Worm (Caenorhabditis elegans) whole organism, L2 larva: Measurements from ENCODE around the gene clp-2.
"Not testable (repeated sequence)": the region's sequence is repeated elsewhere in the genome, so short reads cannot be mapped to it uniquely, and the experiment has no call there.

Experiments used
- C34F6.9 ChIP-seq: fragments of 150-350 bp; optimal IDR thresholded peaks from 2 replicates; lab custom pipeline; 2014; ENCODE audit warnings: missing biosample characterization, missing genetic modification characterization
- F13H6.1 ChIP-seq: sonication (generic microtip); optimal IDR thresholded peaks from 2 replicates; lab custom pipeline; 2016; ENCODE audit warnings: missing genetic modification characterization, missing compliant biosample characterization
- Y55F3AM.14 ChIP-seq: fragments of 200-800 bp; sonication (Bioruptor generic); optimal IDR thresholded peaks from 2 replicates; lab custom pipeline; 2018; ENCODE audit warnings: mild to moderate bottlenecking, missing genetic modification characterization, missing compliant biosample characterization
- ZK546.5 ChIP-seq: sonication (generic microtip); optimal IDR thresholded peaks from 2 replicates; lab custom pipeline; 2017; ENCODE audit warnings: missing biosample characterization, missing genetic modification characterization
- alr-1 ChIP-seq: fragments of 150-350 bp; optimal IDR thresholded peaks from 2 replicates; lab custom pipeline; 2014; ENCODE audit warnings: missing biosample characterization, missing genetic modification characterization
- aly-2 ChIP-seq: fragments of 150-350 bp; optimal IDR thresholded peaks from 2 replicates; lab custom pipeline; 2014; ENCODE audit warnings: missing biosample characterization, missing genetic modification characterization
- ama-1 ChIP-seq: fragments of 150-350 bp; optimal IDR thresholded peaks from 2 replicates; lab custom pipeline; 2018; ENCODE audit warnings: inconsistent platforms
- blmp-1 ChIP-seq: sonication (generic microtip); optimal IDR thresholded peaks from 2 replicates; lab custom pipeline; 2017; ENCODE audit warnings: missing genetic modification characterization, mild to moderate bottlenecking, missing compliant biosample characterization, antibody characterized with exemption, moderate library complexity; ENCODE audit not compliant: insufficient read depth
- ceh-16 ChIP-seq: fragments of 150-350 bp; optimal IDR thresholded peaks from 2 replicates; lab custom pipeline; 2014; ENCODE audit warnings: missing biosample characterization, missing genetic modification characterization
- ceh-82 ChIP-seq: fragments of 150-350 bp; optimal IDR thresholded peaks from 2 replicates; lab custom pipeline; 2014; ENCODE audit warnings: missing biosample characterization, missing genetic modification characterization
- crh-2 ChIP-seq: sonication (generic microtip); optimal IDR thresholded peaks from 2 replicates; lab custom pipeline; 2017; ENCODE audit warnings: missing biosample characterization, missing genetic modification characterization
- dmd-4 ChIP-seq: sonication (generic microtip); optimal IDR thresholded peaks from 2 replicates; lab custom pipeline; 2017; ENCODE audit warnings: missing biosample characterization, missing genetic modification characterization
- egl-27 ChIP-seq: sonication (generic microtip); optimal IDR thresholded peaks from 3 replicates; lab custom pipeline; 2017; ENCODE audit warnings: missing biosample characterization, missing genetic modification reagents, missing genetic modification characterization
- elt-1 ChIP-seq: fragments of 150-350 bp; optimal IDR thresholded peaks from 2 replicates; lab custom pipeline; 2014; ENCODE audit warnings: missing biosample characterization, missing genetic modification characterization
- fos-1 ChIP-seq: fragments of 150-350 bp; optimal IDR thresholded peaks from 2 replicates; lab custom pipeline; 2014; ENCODE audit warnings: missing biosample characterization, missing genetic modification characterization
- gmeb-1 ChIP-seq: fragments of 150-350 bp; optimal IDR thresholded peaks from 2 replicates; lab custom pipeline; 2014; ENCODE audit warnings: missing biosample characterization, missing genetic modification characterization
- lin-11 ChIP-seq: fragments of 150-350 bp; sonication (generic microtip); optimal IDR thresholded peaks from 2 replicates; lab custom pipeline; 2014; ENCODE audit warnings: missing biosample characterization, missing genetic modification characterization, inconsistent platforms, mixed read lengths
- lin-13 ChIP-seq: fragments of 150-350 bp; optimal IDR thresholded peaks from 2 replicates; lab custom pipeline; 2014; ENCODE audit warnings: missing biosample characterization, missing genetic modification reagents, missing genetic modification characterization
- lin-39 ChIP-seq: fragments of 150-350 bp; optimal IDR thresholded peaks from 2 replicates; lab custom pipeline; 2014; ENCODE audit warnings: missing biosample characterization, missing genetic modification reagents, missing genetic modification characterization
- lsy-2 ChIP-seq, 2 experiments: fragments of 150-350 bp in 1 of 2; sonication (generic microtip) in 1 of 2; optimal IDR thresholded peaks; 2 replicates each; lab custom pipeline; 2014 to 2017; ENCODE audit warnings: missing biosample characterization in 2 of 2, missing genetic modification characterization in 2 of 2
- mab-5 ChIP-seq: fragments of 150-350 bp; optimal IDR thresholded peaks from 2 replicates; lab custom pipeline; 2014; ENCODE audit warnings: missing biosample characterization, missing genetic modification characterization
- mdl-1 ChIP-seq, 2 experiments: fragments of 150-350 bp in 1 of 2; sonication (generic microtip) in 1 of 2; optimal IDR thresholded peaks; 2 replicates each; lab custom pipeline; 2017; ENCODE audit warnings: missing biosample characterization in 2 of 2, missing genetic modification characterization in 2 of 2
- nhr-10 ChIP-seq: sonication (generic microtip); optimal IDR thresholded peaks from 2 replicates; lab custom pipeline; 2017; ENCODE audit warnings: missing biosample characterization, missing genetic modification characterization
- nhr-12 ChIP-seq: fragments of 150-350 bp; optimal IDR thresholded peaks from 2 replicates; lab custom pipeline; 2014; ENCODE audit warnings: missing biosample characterization, missing genetic modification characterization
- nhr-129 ChIP-seq: fragments of 150-350 bp; optimal IDR thresholded peaks from 2 replicates; lab custom pipeline; 2014; ENCODE audit warnings: missing biosample characterization, missing genetic modification characterization
- nhr-21 ChIP-seq: fragments of 150-350 bp; optimal IDR thresholded peaks from 2 replicates; lab custom pipeline; 2014; ENCODE audit warnings: missing biosample characterization, missing genetic modification characterization
- nhr-23 ChIP-seq: fragments of 150-350 bp; optimal IDR thresholded peaks from 2 replicates; lab custom pipeline; 2014; ENCODE audit warnings: missing biosample characterization, missing genetic modification reagents, missing genetic modification characterization
- nhr-25 ChIP-seq: fragments of 150-350 bp; sonication (generic microtip); optimal IDR thresholded peaks from 3 replicates; lab custom pipeline; 2014; ENCODE audit warnings: missing biosample characterization, missing genetic modification characterization
- nhr-77 ChIP-seq: fragments of 150-350 bp; optimal IDR thresholded peaks from 2 replicates; lab custom pipeline; 2014; ENCODE audit warnings: missing biosample characterization, missing genetic modification characterization
- peb-1 ChIP-seq: fragments of 150-350 bp; optimal IDR thresholded peaks from 2 replicates; lab custom pipeline; 2014; ENCODE audit warnings: missing biosample characterization, missing genetic modification characterization
- skn-1 ChIP-seq: sonication (generic microtip); optimal IDR thresholded peaks from 2 replicates; lab custom pipeline; 2017; ENCODE audit warnings: missing biosample characterization, missing genetic modification characterization
- sma-3 ChIP-seq: sonication (generic microtip); optimal IDR thresholded peaks from 2 replicates; lab custom pipeline; 2016; ENCODE audit warnings: missing genetic modification reagents, missing genetic modification characterization, missing compliant biosample characterization
- sma-9 ChIP-seq, 2 experiments: fragments of 150-350 bp in 1 of 2; sonication (generic microtip) in 1 of 2; optimal IDR thresholded peaks; 2 replicates each; lab custom pipeline; 2014 to 2016; ENCODE audit warnings: missing genetic modification characterization in 2 of 2, mild to moderate bottlenecking in 1 of 2, missing biosample characterization in 1 of 2, missing compliant biosample characterization in 1 of 2, missing genetic modification reagents in 1 of 2, moderate library complexity in 1 of 2
- unc-55 ChIP-seq: fragments of 150-350 bp; sonication (generic microtip); optimal IDR thresholded peaks from 3 replicates; lab custom pipeline; 2014; ENCODE audit warnings: missing biosample characterization, missing genetic modification reagents, missing genetic modification characterization
- unc-62 ChIP-seq: fragments of 150-350 bp; optimal IDR thresholded peaks from 2 replicates; lab custom pipeline; 2014; ENCODE audit warnings: missing biosample characterization, missing genetic modification reagents, missing genetic modification characterization
- ztf-11 ChIP-seq: sonication (generic microtip); optimal IDR thresholded peaks from 2 replicates; lab custom pipeline; 2017; ENCODE audit warnings: missing biosample characterization, missing genetic modification characterization
- ztf-4 ChIP-seq: fragments of 150-350 bp; optimal IDR thresholded peaks from 2 replicates; lab custom pipeline; 2014; ENCODE audit warnings: missing biosample characterization, missing genetic modification characterization

The clp-2 gene

ce11 chrIII:4742620-4743019, 38.8 kb upstream of the clp-2 start, which contains the start of gene twk-6:
Gene twk-6, plus strand, starts transcription at chrIII:4742920.
- TF ChIP-seq ama-1 (lab: Kevin White, UChicago); C34F6.9 (tag; lab: Kevin White, UChicago); ceh-82 (tag; lab: Kevin White, UChicago): not testable (repeated sequence)
- TF ChIP-seq, all 48 proteins: peak for 0; not testable (repeated sequence) for 48

- TF ChIP-seq ceh-16 (no peak), ceh-82 (tag; lab: Kevin White, UChicago) (no peak), elt-1 (no peak), mab-5 (tag; lab: Kevin White, UChicago) (no peak), nhr-23 (tag; lab: Kevin White, UChicago) (no peak), C34F6.9 (tag; lab: Kevin White, UChicago) (no peak), ZK546.5 (tag; lab: Kevin White, UChicago) (no peak), ztf-4 (no peak), lsy-2 (tag; optimal IDR thresholded peaks at IDR 0.05; lab: Kevin White, UChicago) (peak in 1 of 2 experiments; percentile 28), crh-2 (peak; percentile 29), nhr-129 (peak; percentile 27), nhr-21 (tag; lab: Kevin White, UChicago) (no peak), sma-9 (GFP tag; optimal IDR thresholded peaks at IDR 0.05; lab: Kevin White, UChicago) (no peak), sma-9 (tag; optimal IDR thresholded peaks at IDR 0.05; lab: Kevin White, UChicago) (no peak), Y55F3AM.14 (GFP tag; lab: Kevin White, UChicago) (no peak), fos-1 (tag; lab: Kevin White, UChicago) (peak; percentile 78), sma-3 (GFP tag; lab: Kevin White, UChicago) (no peak), skn-1 (tag; lab: Kevin White, UChicago) (no peak), peb-1 (no peak), nhr-12 (tag; lab: Kevin White, UChicago) (no peak), ztf-11 (tag; lab: Kevin White, UChicago) (no peak), gmeb-1 (tag; lab: Kevin White, UChicago) (no peak), lin-11 (tag; lab: Kevin White, UChicago) (no peak), aly-2 (no peak), nhr-25 (no peak)
These were observed 37.0 kb upstream of the clp-2 start for ce11 chrIII:4740820-4741219.

ce11 chrIII:4739975-4740374, 36.1 kb upstream of the clp-2 start, which contains the start of gene ras-2:
Gene ras-2, minus strand, starts transcription at chrIII:4740075.
- no peak for TF ChIP-seq nhr-23 (tag; lab: Kevin White, UChicago)
- no peak for TF ChIP-seq lin-39 (tag; lab: Kevin White, UChicago)
- no peak for TF ChIP-seq elt-1

- no peak for TF ChIP-seq lin-39 (tag; lab: Kevin White, UChicago)
- no peak for TF ChIP-seq F13H6.1 (tag; lab: Kevin White, UChicago)
- TF ChIP-seq skn-1 (tag; lab: Kevin White, UChicago) = no peak
- no peak for TF ChIP-seq ZK546.5 (tag; lab: Kevin White, UChicago)
- TF ChIP-seq sma-9 (GFP tag; optimal IDR thresholded peaks at IDR 0.05; lab: Kevin White, UChicago) = no peak
- no peak for TF ChIP-seq sma-9 (tag; optimal IDR thresholded peaks at IDR 0.05; lab: Kevin White, UChicago)
- TF ChIP-seq nhr-10 (tag; lab: Kevin White, UChicago) = no peak
- no peak for TF ChIP-seq blmp-1
- TF ChIP-seq gmeb-1 (tag; lab: Kevin White, UChicago) = no peak
- TF ChIP-seq ama-1 (lab: Kevin White, UChicago) = no peak
These were observed 31.6 kb upstream of the clp-2 start, which contains the start of gene F17C8.7 for ce11 chrIII:4735443-4735842. Gene F17C8.7, plus strand, starts transcription at chrIII:4735743.

- TF ChIP-seq unc-62 (GFP tag; lab: Kevin White, UChicago) (no peak), unc-55 (GFP tag; lab: Kevin White, UChicago) (no peak), ZK546.5 (tag; lab: Kevin White, UChicago) (no peak), Y55F3AM.14 (GFP tag; lab: Kevin White, UChicago) (no peak), egl-27 (tag; lab: Kevin White, UChicago) (no peak), nhr-129 (no peak), mab-5 (tag; lab: Kevin White, UChicago) (no peak), alr-1 (tag; lab: Kevin White, UChicago) (no peak), sma-3 (GFP tag; lab: Kevin White, UChicago) (no peak), mdl-1 (tag; optimal IDR thresholded peaks at IDR 0.05; lab: Kevin White, UChicago) (no peak), fos-1 (tag; lab: Kevin White, UChicago) (no peak), crh-2 (no peak), nhr-77 (tag; lab: Kevin White, UChicago) (no peak), dmd-4 (no peak), lin-39 (tag; lab: Kevin White, UChicago) (no peak), lin-11 (tag; lab: Kevin White, UChicago) (no peak), C34F6.9 (tag; lab: Kevin White, UChicago) (no peak), lsy-2 (tag; optimal IDR thresholded peaks at IDR 0.05; lab: Kevin White, UChicago) (no peak), lin-13 (GFP tag; lab: Kevin White, UChicago) (no peak)
These were observed 30.2 kb upstream of the clp-2 start, which contains the start of gene F17C8.9 for ce11 chrIII:4734056-4734455. Gene F17C8.9, plus strand, starts transcription at chrIII:4734356.
